Fruit fly (Drosophila melanogaster): ENCODE measurements around the gene CG5653.

CG5653 gene

dm6 chr3L:9004788-9005246, 38.6 kb upstream of the CG5653 start, which contains the start of gene Doc3 (continued):
- TF ChIP-seq Trl (optimal IDR thresholded peaks at IDR 0.05) (peak; percentile 49 to 60), Trl (GFP tag; optimal IDR thresholded peaks at IDR 0.05) (no peak), dysf (GFP tag; IDR thresholded peaks at IDR 0.05) (no peak), CG11723 (GFP tag; optimal IDR thresholded peaks at IDR 0.05) (no peak), pum (GFP tag; optimal IDR thresholded peaks at IDR 0.05) (no peak), ro (GFP tag; IDR thresholded peaks at IDR 0.05) (no peak), CG9727 (GFP tag; optimal IDR thresholded peaks at IDR 0.05) (no peak), Mad (GFP tag; optimal IDR thresholded peaks at IDR 0.05) (no peak), CG9215 (GFP tag; IDR thresholded peaks at IDR 0.05) (no peak), Spps (tag; optimal IDR thresholded peaks at IDR 0.05) (no peak), grau (tag; optimal IDR thresholded peaks at IDR 0.05) (no peak), B-H2 (GFP tag; optimal IDR thresholded peaks at IDR 0.05) (no peak), sug (tag; optimal IDR thresholded peaks at IDR 0.05) (peak; percentile 96), CG16779 (GFP tag; IDR thresholded peaks at IDR 0.05) (no peak), CG2202 (tag; optimal IDR thresholded peaks at IDR 0.05) (no peak), CG9876 (GFP tag; optimal IDR thresholded peaks at IDR 0.05) (no peak), CG7357 (GFP tag; IDR thresholded peaks at IDR 0.05) (no peak), GATAe (GFP tag; conservative IDR thresholded peaks at IDR 0.05) (peak; percentile 82), Atf6 (GFP tag; IDR thresholded peaks at IDR 0.05) (no peak), CG8281 (tag; optimal IDR thresholded peaks at IDR 0.05) (no peak), ac (GFP tag; optimal IDR thresholded peaks at IDR 0.05) (no peak), exex (tag; optimal IDR thresholded peaks at IDR 0.05) (no peak), Scr (GFP tag; IDR thresholded peaks at IDR 0.05; ENCODE audit: partially characterized antibody) (peak; percentile 35; the same call in 1 of the 2 replicates), CG9932 (GFP tag; IDR thresholded peaks at IDR 0.05) (no peak), pnt (GFP tag; optimal IDR thresholded peaks at IDR 0.05) (no peak), CG34376 (GFP tag; optimal IDR thresholded peaks at IDR 0.05) (no peak), zen2 (GFP tag; IDR thresholded peaks at IDR 0.05; ENCODE audit: partially characterized antibody) (no peak), NC2α (GFP tag; optimal IDR thresholded peaks at IDR 0.05) (no peak), luna (GFP tag; optimal IDR thresholded peaks at IDR 0.05) (no peak), ttk (GFP tag; IDR thresholded peaks at IDR 0.05) (no peak), CG1603 (tag; optimal IDR thresholded peaks at IDR 0.05) (no peak), sqz (GFP tag; optimal IDR thresholded peaks at IDR 0.05) (no peak), Hr78 (GFP tag; optimal IDR thresholded peaks at IDR 0.05) (peak in 1 of 2 experiments; percentile 94), jigr1 (GFP tag; IDR thresholded peaks at IDR 0.05) (no peak), crol (GFP tag; IDR thresholded peaks at IDR 0.05) (peak; percentile 90), Fer1 (GFP tag; optimal IDR thresholded peaks at IDR 0.05) (no peak), Dp (GFP tag; optimal IDR thresholded peaks at IDR 0.05) (no peak), B-H1 (GFP tag; IDR thresholded peaks at IDR 0.05) (no peak), CG12104 (GFP tag; optimal IDR thresholded peaks at IDR 0.05) (no peak), vfl (GFP tag; optimal IDR thresholded peaks at IDR 0.05) (peak; percentile 38), nom (GFP tag; optimal IDR thresholded peaks at IDR 0.05) (no peak), CG14710 (tag; optimal IDR thresholded peaks at IDR 0.05) (no peak), CG1529 (GFP tag; optimal IDR thresholded peaks at IDR 0.05) (no peak), lab (GFP tag; optimal IDR thresholded peaks at IDR 0.05) (no peak), ato (GFP tag; IDR thresholded peaks at IDR 0.05; ENCODE audit: partially characterized antibody) (no peak), CG8359 (GFP tag; optimal IDR thresholded peaks at IDR 0.05; ENCODE audit: borderline replicate concordance) (no peak), jumu (GFP tag; optimal IDR thresholded peaks at IDR 0.05) (no peak), eve (GFP tag; optimal IDR thresholded peaks at IDR 0.05) (no peak), CrebB (tag; optimal IDR thresholded peaks at IDR 0.05) (no peak), cad (GFP tag; optimal IDR thresholded peaks at IDR 0.05) (no peak), Hr3 (GFP tag; optimal IDR thresholded peaks at IDR 0.05) (no peak), CG6683 (GFP tag; optimal IDR thresholded peaks at IDR 0.05) (no peak)
